Worm (Caenorhabditis elegans) whole organism, L2 larva: ENCODE data around the gene Y43F8C.13.

Source experiments
- R02D3.7 ChIP-seq: fragments of 150-350 bp; optimal IDR thresholded peaks from 2 replicates; lab custom pipeline; 2014; ENCODE audit warnings: missing biosample characterization, missing genetic modification characterization
- ZK546.5 ChIP-seq: sonication (generic microtip); optimal IDR thresholded peaks from 2 replicates; lab custom pipeline; 2017; ENCODE audit warnings: missing biosample characterization, missing genetic modification characterization
- nhr-12 ChIP-seq: fragments of 150-350 bp; optimal IDR thresholded peaks from 2 replicates; lab custom pipeline; 2014; ENCODE audit warnings: missing biosample characterization, missing genetic modification characterization
- skn-1 ChIP-seq: sonication (generic microtip); optimal IDR thresholded peaks from 2 replicates; lab custom pipeline; 2017; ENCODE audit warnings: missing biosample characterization, missing genetic modification characterization

DNA sequence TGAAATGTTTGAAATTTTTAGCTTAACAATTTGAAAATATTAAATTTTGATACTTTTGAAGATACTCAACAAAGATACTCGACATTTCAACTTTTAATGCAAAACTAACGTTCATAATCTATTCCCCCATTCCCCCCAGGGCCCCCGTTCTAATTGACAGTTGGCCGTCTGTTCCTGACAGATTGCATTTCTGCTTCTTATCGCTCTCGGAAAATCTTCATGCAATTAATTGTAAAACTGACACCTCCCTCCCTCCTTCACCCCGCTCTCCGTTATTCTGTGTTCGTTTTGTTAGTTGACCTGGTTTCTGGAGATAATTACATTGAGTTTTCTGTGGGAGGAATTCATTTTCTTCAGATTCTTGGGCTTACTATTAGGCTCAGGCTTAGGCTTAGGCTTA, 20.7 kb upstream of the Y43F8C.13 start:
- TF ChIP-seq ZK546.5 (tag; lab: Kevin White, UChicago) = no peak
- TF ChIP-seq skn-1 (tag; lab: Kevin White, UChicago) = no peak
- no peak for TF ChIP-seq nhr-12 (tag; lab: Kevin White, UChicago)
- no peak for TF ChIP-seq R02D3.7 (tag; lab: Kevin White, UChicago)
